Worm (Caenorhabditis elegans) whole organism, early embryonic: ENCODE results near the gene srw-54.

Source experiments
- B0310.2 ChIP-seq: sonication (generic microtip); optimal IDR thresholded peaks from 2 replicates; lab custom pipeline; 2016; ENCODE audit warnings: mild to moderate bottlenecking, missing genetic modification characterization, missing compliant biosample characterization
- aly-1 ChIP-seq: sonication (generic microtip); optimal IDR thresholded peaks from 2 replicates; lab custom pipeline; 2016; ENCODE audit warnings: missing genetic modification characterization, missing compliant biosample characterization
- ama-1 ChIP-seq: fragments of 150-350 bp; optimal IDR thresholded peaks from 2 replicates; lab custom pipeline; 2014
- ceh-36 ChIP-seq: sonication (generic microtip); optimal IDR thresholded peaks from 2 replicates; lab custom pipeline; 2016; ENCODE audit warnings: missing genetic modification characterization, inconsistent platforms, missing compliant biosample characterization
- flt-1 ChIP-seq: fragments of 200-800 bp; sonication (Bioruptor generic); IDR thresholded peaks from 2 replicates; pipeline ENCODE4 v1.3.6; 2022; ENCODE audit warnings: missing genetic modification characterization, missing compliant biosample characterization
- hmbx-1 ChIP-seq: sonication (generic microtip); optimal IDR thresholded peaks from 2 replicates; lab custom pipeline; 2016; ENCODE audit warnings: mild to moderate bottlenecking, missing genetic modification characterization, missing compliant biosample characterization
- hmg-4 ChIP-seq: fragments of 200-800 bp; sonication (Bioruptor generic); optimal IDR thresholded peaks from 2 replicates; lab custom pipeline; 2018; ENCODE audit warnings: mild to moderate bottlenecking, missing genetic modification characterization, missing compliant biosample characterization
- pes-1 ChIP-seq: fragments of 200-800 bp; sonication (Bioruptor generic); IDR thresholded peaks from 2 replicates; pipeline ENCODE4 v1.3.6; 2022; ENCODE audit warnings: missing genetic modification reagents, missing genetic modification characterization, missing compliant biosample characterization
- scrt-1 ChIP-seq: fragments of 200-800 bp; sonication (Bioruptor generic); IDR thresholded peaks from 2 replicates; pipeline ENCODE4 v1.3.6; 2022; ENCODE audit warnings: missing genetic modification characterization, missing compliant biosample characterization
- sea-1 ChIP-seq: fragments of 200-800 bp; sonication (Bioruptor generic); conservative IDR thresholded peaks from 2 replicates; pipeline ENCODE4 v1.3.6; 2022; ENCODE audit warnings: missing genetic modification characterization, missing compliant biosample characterization
- tra-4 ChIP-seq: sonication (generic microtip); optimal IDR thresholded peaks from 2 replicates; lab custom pipeline; 2017; ENCODE audit warnings: missing genetic modification characterization, missing compliant biosample characterization

ce11 chrV:16622754-16623261 is 11.7 kb downstream of the srw-54 start, which contains the start of gene Y70C5A.2:
- TF ChIP-seq hmg-4 (GFP tag; lab: Kevin White, UChicago) (no peak), hmbx-1 (no peak), flt-1 (no peak), sea-1 (GFP tag; lab: Robert Waterston, UW) (no peak), ceh-36 (tag; lab: Kevin White, UChicago) (no peak), aly-1 (tag; lab: Kevin White, UChicago) (no peak), B0310.2 (tag; lab: Kevin White, UChicago) (no peak), pes-1 (GFP tag; lab: Robert Waterston, UW) (no peak), ama-1 (no peak), tra-4 (tag; lab: Kevin White, UChicago) (no peak), scrt-1 (no peak)
